Worm (Caenorhabditis elegans): Measurements from ENCODE around the gene nhr-179.

DNA sequence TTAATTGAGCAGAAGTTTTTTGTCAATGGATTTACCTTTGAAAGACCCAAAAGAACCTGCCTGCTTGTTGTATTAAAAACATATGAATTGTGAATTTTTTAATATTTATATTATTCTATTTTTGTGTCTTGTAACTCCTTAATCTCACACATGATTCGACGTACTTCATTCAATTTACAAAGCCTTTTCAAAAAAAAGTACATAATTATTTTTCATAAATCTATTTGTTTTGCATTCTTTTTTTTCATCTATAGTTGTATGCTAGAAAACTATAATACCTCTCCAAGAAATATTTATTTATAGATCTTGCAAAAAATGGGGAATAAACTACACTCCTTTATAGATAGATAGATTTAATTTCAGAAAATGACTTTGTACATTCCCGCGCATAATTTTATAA, at the start of gene nhr-179:
- TF ChIP-seq unc-62 (GFP tag; optimal IDR thresholded peaks at IDR 0.05) (no peak), nhr-23 (tag; optimal IDR thresholded peaks at IDR 0.05) (no peak), lin-39 (tag; optimal IDR thresholded peaks at IDR 0.05) (no peak), sea-2 (GFP tag; optimal IDR thresholded peaks at IDR 0.05) (no peak), ceh-28 (tag; optimal IDR thresholded peaks at IDR 0.05) (no peak), mdl-1 (tag; optimal IDR thresholded peaks at IDR 0.05) (no peak), ztf-4 (tag; optimal IDR thresholded peaks at IDR 0.05) (no peak), nhr-12 (tag; optimal IDR thresholded peaks at IDR 0.05) (no peak), pqm-1 (tag; optimal IDR thresholded peaks at IDR 0.05) (no peak)

Data from whole organism, L3 larva.